Comparison of ENCODE assay signal across 1 fruit fly cellular context in the genomic region with DNA sequence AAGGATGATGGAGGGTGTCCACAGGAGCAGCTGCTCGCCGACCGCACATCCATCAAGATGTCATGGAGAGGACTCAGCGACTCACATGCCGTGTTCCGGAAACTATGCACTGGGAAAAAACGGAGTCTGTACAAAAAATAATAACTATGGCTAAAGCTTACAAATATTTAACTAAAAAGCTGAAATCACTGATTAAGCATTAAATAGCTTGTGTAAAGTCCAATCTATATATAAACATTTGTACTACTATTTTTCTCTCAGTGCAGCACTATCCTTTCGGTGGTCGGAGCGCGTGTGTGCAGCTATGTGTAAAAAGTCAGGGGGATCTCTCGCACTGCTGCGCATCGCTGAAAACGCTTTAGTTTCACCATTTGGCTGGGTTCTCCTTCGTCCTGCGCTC.
A peak's percentile ranks its signal among the peaks of the same experiment; 100 is the strongest.
TF ChIP-seq lines count a peak whose summit lies in the region.

No protein-coding gene starts in this region.

TF ChIP-seq in whole organism, embryonic, 481 proteins besides CTCF, POLR2A, EP300 and RAD21 (continued from another document):
- TF ChIP-seq Max (GFP tag; optimal IDR thresholded peaks at IDR 0.05; lab: Kevin White, UChicago) (no peak), Mes4 (GFP tag; optimal IDR thresholded peaks at IDR 0.05; lab: Kevin White, UChicago) (no peak), CG42726 (GFP tag; IDR thresholded peaks at IDR 0.05; lab: Robert Waterston, UW; ENCODE audit: partially characterized antibody) (no peak), Eip74EF (GFP tag; optimal IDR thresholded peaks at IDR 0.05; lab: Kevin White, UChicago) (no peak), chinmo (GFP tag; IDR thresholded peaks at IDR 0.05; lab: Robert Waterston, UW; ENCODE audit: partially characterized antibody) (no peak), slbo (GFP tag; IDR thresholded peaks at IDR 0.05; lab: Robert Waterston, UW) (no peak), CG4404 (GFP tag; IDR thresholded peaks at IDR 0.05; lab: Robert Waterston, UW) (0 out of 2 replicates have a peak, but pooled peaks have one; percentile 11), en (GFP tag; optimal IDR thresholded peaks at IDR 0.05; lab: Kevin White, UChicago) (no peak), CG11093 (GFP tag; IDR thresholded peaks at IDR 0.05; lab: Robert Waterston, UW) (no peak), sob (GFP tag; IDR thresholded peaks at IDR 0.05; lab: Robert Waterston, UW) (no peak), CG13424 (tag; optimal IDR thresholded peaks at IDR 0.05; lab: Kevin White, UChicago) (no peak), Trl (optimal IDR thresholded peaks at IDR 0.05; lab: Kevin White, UChicago) (no peak), Trl (GFP tag; optimal IDR thresholded peaks at IDR 0.05; lab: Kevin White, UChicago) (no peak), esg (GFP tag; conservative IDR thresholded peaks at IDR 0.05; lab: Robert Waterston, UW) (no peak), CG10543 (GFP tag; optimal IDR thresholded peaks at IDR 0.05; lab: Kevin White, UChicago) (no peak), Med (GFP tag; lab: Kevin White, UChicago) (peak; percentile 65), CG9609 (GFP tag; optimal IDR thresholded peaks at IDR 0.05; lab: Kevin White, UChicago) (no peak), peb (GFP tag; IDR thresholded peaks at IDR 0.05; lab: Robert Waterston, UW) (no peak), CG4328 (GFP tag; optimal IDR thresholded peaks at IDR 0.05; lab: Kevin White, UChicago) (no peak), mam (GFP tag; optimal IDR thresholded peaks at IDR 0.05; lab: Kevin White, UChicago) (no peak), CG7839 (tag; optimal IDR thresholded peaks at IDR 0.05; lab: Kevin White, UChicago) (peak; percentile 16), dati (GFP tag; IDR thresholded peaks at IDR 0.05; lab: Robert Waterston, UW) (no peak), fd64A (GFP tag; optimal IDR thresholded peaks at IDR 0.05; lab: Kevin White, UChicago) (no peak), psq (GFP tag; optimal IDR thresholded peaks at IDR 0.05; lab: Kevin White, UChicago) (no peak), Oli (tag; optimal IDR thresholded peaks at IDR 0.05; lab: Kevin White, UChicago) (no peak), CG2129 (GFP tag; IDR thresholded peaks at IDR 0.05; lab: Robert Waterston, UW; ENCODE audit: partially characterized antibody) (no peak), CG2120 (GFP tag; optimal IDR thresholded peaks at IDR 0.05; lab: Kevin White, UChicago) (peak; percentile 17), Ptx1 (GFP tag; IDR thresholded peaks at IDR 0.05; lab: Robert Waterston, UW) (peak; percentile 50; the same call in 1 of the 2 replicates), otp (GFP tag; IDR thresholded peaks at IDR 0.05; lab: Robert Waterston, UW) (no peak), ara (GFP tag; IDR thresholded peaks at IDR 0.05; lab: Robert Waterston, UW) (no peak), CG10274 (GFP tag; optimal IDR thresholded peaks at IDR 0.05; lab: Kevin White, UChicago) (no peak), sc (optimal IDR thresholded peaks at IDR 0.05; lab: Kevin White, UChicago) (no peak), sc (GFP tag; optimal IDR thresholded peaks at IDR 0.05; lab: Kevin White, UChicago) (no peak), row (GFP tag; IDR thresholded peaks at IDR 0.05; lab: Robert Waterston, UW) (peak; percentile 36; the same call in 1 of the 3 replicates), CG18599 (GFP tag; optimal IDR thresholded peaks at IDR 0.05; lab: Kevin White, UChicago) (peak; percentile 25), aop (GFP tag; IDR thresholded peaks at IDR 0.05; lab: Robert Waterston, UW) (no peak), H15 (GFP tag; IDR thresholded peaks at IDR 0.05; lab: Robert Waterston, UW) (no peak), seq (GFP tag; IDR thresholded peaks at IDR 0.05; lab: Robert Waterston, UW) (no peak), h (optimal IDR thresholded peaks at IDR 0.05; lab: Kevin White, UChicago) (no peak), Side (GFP tag; optimal IDR thresholded peaks at IDR 0.05; lab: Kevin White, UChicago) (no peak), NC2α (GFP tag; optimal IDR thresholded peaks at IDR 0.05; lab: Kevin White, UChicago) (no peak), D19A (tag; optimal IDR thresholded peaks at IDR 0.05; lab: Kevin White, UChicago) (no peak), CG11695 (GFP tag; IDR thresholded peaks at IDR 0.05; lab: Robert Waterston, UW) (no peak), CG6765 (GFP tag; optimal IDR thresholded peaks at IDR 0.05; lab: Kevin White, UChicago) (no peak), CG5953 (GFP tag; IDR thresholded peaks at IDR 0.05; lab: Robert Waterston, UW) (no peak), CG5245 (GFP tag; optimal IDR thresholded peaks at IDR 0.05; lab: Kevin White, UChicago) (no peak), CG17802 (tag; optimal IDR thresholded peaks at IDR 0.05; lab: Kevin White, UChicago) (no peak), Taf1 (GFP tag; IDR thresholded peaks at IDR 0.05; lab: Robert Waterston, UW) (no peak), hth (optimal IDR thresholded peaks at IDR 0.05; lab: Kevin White, UChicago) (no peak), tup (GFP tag; optimal IDR thresholded peaks at IDR 0.05; lab: Kevin White, UChicago) (no peak), grn (GFP tag; optimal IDR thresholded peaks at IDR 0.05; lab: Kevin White, UChicago) (no peak), amos (GFP tag; IDR thresholded peaks at IDR 0.05; lab: Robert Waterston, UW; ENCODE audit: partially characterized antibody) (no peak), CG31388 (GFP tag; optimal IDR thresholded peaks at IDR 0.05; lab: Kevin White, UChicago) (no peak), Ravus (GFP tag; IDR thresholded peaks at IDR 0.05; lab: Robert Waterston, UW) (no peak), ap (GFP tag; IDR thresholded peaks at IDR 0.05; lab: Robert Waterston, UW) (no peak), YL-1 (GFP tag; optimal IDR thresholded peaks at IDR 0.05; lab: Kevin White, UChicago) (no peak), CG3065 (GFP tag; optimal IDR thresholded peaks at IDR 0.05; lab: Kevin White, UChicago) (no peak), Ets65A (GFP tag; lab: Kevin White, UChicago) (peak; percentile 83), Bgb (GFP tag; IDR thresholded peaks at IDR 0.05; lab: Robert Waterston, UW; ENCODE audit: partially characterized antibody) (no peak), corto (GFP tag; optimal IDR thresholded peaks at IDR 0.05; lab: Kevin White, UChicago) (no peak), Neu2 (GFP tag; optimal IDR thresholded peaks at IDR 0.05; lab: Kevin White, UChicago; ENCODE audit: borderline replicate concordance) (no peak), lab (GFP tag; optimal IDR thresholded peaks at IDR 0.05; lab: Kevin White, UChicago) (peak; percentile 33), ftz-f1 (GFP tag; optimal IDR thresholded peaks at IDR 0.05; lab: Kevin White, UChicago) (no peak), Hand (GFP tag; optimal IDR thresholded peaks at IDR 0.05; lab: Kevin White, UChicago) (no peak), pum (GFP tag; optimal IDR thresholded peaks at IDR 0.05; lab: Kevin White, UChicago) (no peak), Xbp1 (GFP tag; optimal IDR thresholded peaks at IDR 0.05; lab: Kevin White, UChicago) (no peak), dmrt99B (tag; optimal IDR thresholded peaks at IDR 0.05; lab: Kevin White, UChicago) (peak; percentile 5), CG3995 (GFP tag; optimal IDR thresholded peaks at IDR 0.05; lab: Kevin White, UChicago) (no peak), pho (GFP tag; optimal IDR thresholded peaks at IDR 0.05; lab: Kevin White, UChicago) (no peak), CG15479 (GFP tag; optimal IDR thresholded peaks at IDR 0.05; lab: Kevin White, UChicago) (no peak), zfh2 (GFP tag; optimal IDR thresholded peaks at IDR 0.05; lab: Kevin White, UChicago) (no peak), CG8281 (tag; optimal IDR thresholded peaks at IDR 0.05; lab: Kevin White, UChicago) (no peak), sqz (GFP tag; optimal IDR thresholded peaks at IDR 0.05; lab: Kevin White, UChicago) (no peak), gem (tag; optimal IDR thresholded peaks at IDR 0.05; lab: Kevin White, UChicago) (peak; percentile 20), ase (GFP tag; IDR thresholded peaks at IDR 0.05; lab: Robert Waterston, UW) (no peak), sens (GFP tag; lab: Kevin White, UChicago) (peak; percentile 32), twi (tag; optimal IDR thresholded peaks at IDR 0.05; lab: Kevin White, UChicago) (no peak), stc (GFP tag; IDR thresholded peaks at IDR 0.05; lab: Robert Waterston, UW) (no peak), z (GFP tag; IDR thresholded peaks at IDR 0.05; lab: Robert Waterston, UW) (no peak), CG4707 (GFP tag; optimal IDR thresholded peaks at IDR 0.05; lab: Kevin White, UChicago) (no peak), CG32767 (GFP tag; IDR thresholded peaks at IDR 0.05; lab: Robert Waterston, UW) (no peak), sd (tag; optimal IDR thresholded peaks at IDR 0.05; lab: Kevin White, UChicago) (no peak), Sox102F (GFP tag; optimal IDR thresholded peaks at IDR 0.05; lab: Kevin White, UChicago) (no peak), Gsc (GFP tag; IDR thresholded peaks at IDR 0.05; lab: Robert Waterston, UW) (no peak), Hr3 (GFP tag; optimal IDR thresholded peaks at IDR 0.05; lab: Kevin White, UChicago) (no peak), CG6254 (GFP tag; optimal IDR thresholded peaks at IDR 0.05; lab: Kevin White, UChicago) (no peak), grau (tag; optimal IDR thresholded peaks at IDR 0.05; lab: Kevin White, UChicago) (no peak)
